Fruit fly (Drosophila melanogaster) whole organism: ENCODE results near the gene mnb.

ENCODE experiments used
- CG8478 ChIP-seq: fragments of >200 bp; optimal IDR thresholded peaks from 2 replicates; lab custom pipeline; 2018; ENCODE audit warnings: inconsistent platforms
- EcR ChIP-seq, 2 experiments: fragments of >200 bp; optimal IDR thresholded peaks; 2 replicates each; lab custom pipeline; 2017; ENCODE audit warnings: missing biosample characterization in 2 of 2, missing genetic modification characterization in 2 of 2, missing genetic modification reagents in 2 of 2
- psq ChIP-seq: fragments of >200 bp; optimal IDR thresholded peaks from 2 replicates; lab custom pipeline; 2017

DNA sequence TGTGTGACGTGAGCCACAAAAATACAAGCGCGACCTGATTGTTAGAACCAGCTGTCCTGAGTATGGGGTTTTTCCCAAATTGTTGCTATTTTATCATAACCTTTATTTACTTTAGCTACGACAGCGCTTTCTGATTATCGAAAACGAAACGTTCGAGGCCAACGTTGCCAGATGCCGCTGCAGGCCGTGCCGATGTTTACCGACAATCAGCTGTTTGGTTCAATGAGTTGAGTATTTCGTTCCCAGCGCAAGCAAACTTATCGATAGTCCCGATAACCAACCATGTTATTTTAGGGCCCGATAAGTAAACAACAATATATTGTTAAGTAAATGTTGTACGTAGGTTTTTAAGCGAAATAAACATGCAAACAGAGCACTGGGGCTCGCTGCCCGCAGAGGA, 36.8 kb downstream of the mnb start, which contains the start of the genes CG15814 and Spt7:
- TF ChIP-seq CG8478 (lab: Kevin White, UChicago) = no peak
- no peak for TF ChIP-seq EcR (GFP tag; optimal IDR thresholded peaks at IDR 0.05; lab: Kevin White, UChicago)
- TF ChIP-seq psq (lab: Kevin White, UChicago) = no peak
